Worm (Caenorhabditis elegans): ENCODE measurements around the gene rpl-39.

ce11 chrV:7726202-7726601 is 49.7 kb downstream of the rpl-39 start:
- no peak for TF ChIP-seq flt-1 (GFP tag; IDR thresholded peaks at IDR 0.05)
- TF ChIP-seq tbx-37 (GFP tag; conservative IDR thresholded peaks at IDR 0.05), result no peak
- TF ChIP-seq pes-1 (GFP tag; IDR thresholded peaks at IDR 0.05), result no peak
- TF ChIP-seq tra-4 (tag; optimal IDR thresholded peaks at IDR 0.05), result no peak
- no peak for TF ChIP-seq aly-1 (tag; optimal IDR thresholded peaks at IDR 0.05)
- no peak for TF ChIP-seq hnd-1 (tag; optimal IDR thresholded peaks at IDR 0.05)
- no peak for TF ChIP-seq ama-1 (optimal IDR thresholded peaks at IDR 0.05)
- TF ChIP-seq hmg-4 (GFP tag; optimal IDR thresholded peaks at IDR 0.05), result no peak
- TF ChIP-seq ceh-36 (tag; optimal IDR thresholded peaks at IDR 0.05), result no peak
- no peak for TF ChIP-seq ets-7 (tag; optimal IDR thresholded peaks at IDR 0.05)
- TF ChIP-seq scrt-1 (GFP tag; IDR thresholded peaks at IDR 0.05), result no peak
- no peak for TF ChIP-seq ceh-13 (GFP tag; optimal IDR thresholded peaks at IDR 0.05)
- TF ChIP-seq tbx-11 (GFP tag; IDR thresholded peaks at IDR 0.05), result no peak
- TF ChIP-seq F13C5.2 (tag; optimal IDR thresholded peaks at IDR 0.05), result no peak
